Fruit fly (Drosophila melanogaster): Measurements from ENCODE around the gene CG13784.

CG13784 gene

DNA sequence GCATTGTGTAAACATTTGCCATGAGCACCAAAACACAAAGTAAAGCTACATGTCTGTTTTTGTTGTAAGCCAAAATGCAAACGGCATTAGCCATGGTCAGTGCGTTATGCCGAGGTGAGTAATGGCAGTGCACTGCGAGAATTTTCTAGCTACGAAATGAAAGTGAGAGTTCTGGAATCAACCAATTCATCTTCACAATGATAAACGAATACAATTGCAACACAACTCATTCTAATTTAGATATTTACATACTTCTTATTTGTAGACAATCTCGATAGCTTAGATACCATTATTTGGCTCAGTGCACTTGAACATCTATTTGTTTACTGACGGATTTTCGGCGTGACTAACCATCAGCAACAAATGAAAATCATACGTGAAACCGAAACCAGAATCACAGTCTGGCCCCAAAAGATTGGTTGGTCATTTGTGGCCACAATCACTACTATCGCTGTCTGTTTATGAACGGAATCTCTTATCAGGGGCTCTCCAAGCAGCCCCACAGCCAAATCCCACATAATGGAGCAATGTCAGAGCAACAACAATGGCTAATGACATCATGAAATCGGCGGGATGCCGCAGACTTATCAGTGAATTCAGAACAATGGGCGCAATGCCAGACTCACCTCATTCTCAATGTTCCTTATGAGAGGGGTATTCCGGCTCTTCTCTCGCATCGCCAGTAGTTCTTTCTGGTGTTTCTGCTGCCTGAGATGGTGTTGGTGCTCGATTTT lies 64.8 kb downstream of the CG13784 start (continued):
- TF ChIP-seq CG11093 (GFP tag; IDR thresholded peaks at IDR 0.05) (no peak), CG3726 (GFP tag; IDR thresholded peaks at IDR 0.05) (no peak), PHDP (tag; optimal IDR thresholded peaks at IDR 0.05) (peak; percentile 20), CG17802 (tag; optimal IDR thresholded peaks at IDR 0.05) (no peak), Lim3 (GFP tag; IDR thresholded peaks at IDR 0.05) (no peak), CG2712 (tag; optimal IDR thresholded peaks at IDR 0.05) (peak; percentile 52), CG1603 (tag; optimal IDR thresholded peaks at IDR 0.05) (peak; percentile 75), da (GFP tag; optimal IDR thresholded peaks at IDR 0.05) (no peak), CG6765 (GFP tag; optimal IDR thresholded peaks at IDR 0.05) (no peak), onecut (GFP tag; IDR thresholded peaks at IDR 0.05) (no peak), lov (optimal IDR thresholded peaks at IDR 0.05) (no peak), lov (GFP tag; IDR thresholded peaks at IDR 0.05) (no peak), Taf1 (GFP tag; IDR thresholded peaks at IDR 0.05) (no peak), slp2 (GFP tag; optimal IDR thresholded peaks at IDR 0.05) (peak; percentile 36), CG8478 (optimal IDR thresholded peaks at IDR 0.05) (no peak), CG10366 (GFP tag; IDR thresholded peaks at IDR 0.05) (peak; percentile 42), pan (optimal IDR thresholded peaks at IDR 0.05) (no peak), pan (GFP tag; optimal IDR thresholded peaks at IDR 0.05 in 1 of 2, IDR thresholded peaks at IDR 0.05 in 1 of 2) (peak in 1 of 2 experiments; percentile 17), ewg (GFP tag; optimal IDR thresholded peaks at IDR 0.05) (no peak), D19A (tag; optimal IDR thresholded peaks at IDR 0.05) (no peak), CG14050 (GFP tag; IDR thresholded peaks at IDR 0.05) (no peak), bsh (GFP tag; optimal IDR thresholded peaks at IDR 0.05) (peak in 1 of 2 experiments; percentile 52), CG17385 (GFP tag; optimal IDR thresholded peaks at IDR 0.05) (no peak), Rfx (GFP tag; IDR thresholded peaks at IDR 0.05) (peak; percentile 46), sd (tag; optimal IDR thresholded peaks at IDR 0.05) (no peak), CG11723 (GFP tag; optimal IDR thresholded peaks at IDR 0.05) (no peak), gcm2 (GFP tag; optimal IDR thresholded peaks at IDR 0.05) (no peak), ken (GFP tag; IDR thresholded peaks at IDR 0.05) (no peak), p53 (GFP tag; optimal IDR thresholded peaks at IDR 0.05) (no peak), psq (GFP tag; optimal IDR thresholded peaks at IDR 0.05) (no peak), Atf3 (GFP tag; optimal IDR thresholded peaks at IDR 0.05) (no peak), eve (GFP tag; optimal IDR thresholded peaks at IDR 0.05) (peak in 1 of 2 experiments; percentile 77), Camta (GFP tag; optimal IDR thresholded peaks at IDR 0.05) (peak; percentile 15), Fer3 (tag; optimal IDR thresholded peaks at IDR 0.05) (no peak), ems (GFP tag; optimal IDR thresholded peaks at IDR 0.05) (peak; percentile 0), bbx (GFP tag; IDR thresholded peaks at IDR 0.05; ENCODE audit: partially characterized antibody) (no peak), ap (GFP tag; IDR thresholded peaks at IDR 0.05) (0 out of 2 replicates have a peak, but pooled peaks have one; percentile 19), zen (tag; optimal IDR thresholded peaks at IDR 0.05) (peak; percentile 14), sens (GFP tag) (peak; percentile 92), CG16863 (GFP tag; optimal IDR thresholded peaks at IDR 0.05) (peak; percentile 29), CG13624 (GFP tag; optimal IDR thresholded peaks at IDR 0.05) (no peak), NC2α (GFP tag; optimal IDR thresholded peaks at IDR 0.05) (no peak), CG17361 (GFP tag; IDR thresholded peaks at IDR 0.05) (no peak), Ravus (GFP tag; IDR thresholded peaks at IDR 0.05) (no peak), nerfin-1 (tag; optimal IDR thresholded peaks at IDR 0.05) (no peak), CG1792 (GFP tag; optimal IDR thresholded peaks at IDR 0.05) (no peak), CG14014 (GFP tag; IDR thresholded peaks at IDR 0.05) (peak; percentile 39; the same call in 1 of the 2 replicates), CG12391 (tag; optimal IDR thresholded peaks at IDR 0.05) (peak; percentile 49), CkIIα-i1 (GFP tag; IDR thresholded peaks at IDR 0.05) (no peak), Dek (tag; optimal IDR thresholded peaks at IDR 0.05) (no peak), CG7928 (GFP tag; optimal IDR thresholded peaks at IDR 0.05) (no peak), chif (GFP tag; optimal IDR thresholded peaks at IDR 0.05) (peak; percentile 46 to 49)

Data from whole organism, embryonic.